Fruit fly (Drosophila melanogaster) whole organism, pupa: ENCODE measurements around the gene meng.

Experiments
- CG15710 ChIP-seq: fragments of 200-800 bp; sonication (Bioruptor generic); optimal IDR thresholded peaks from 2 replicates; lab custom pipeline; 2018; ENCODE audit warnings: missing biosample characterization, mild to moderate bottlenecking, missing genetic modification characterization, moderate library complexity
- Snoo ChIP-seq: fragments of 200-800 bp; sonication (Bioruptor generic); optimal IDR thresholded peaks from 3 replicates; lab custom pipeline; 2017; ENCODE audit warnings: missing biosample characterization, mild to moderate bottlenecking, missing genetic modification characterization, inconsistent platforms

DNA sequence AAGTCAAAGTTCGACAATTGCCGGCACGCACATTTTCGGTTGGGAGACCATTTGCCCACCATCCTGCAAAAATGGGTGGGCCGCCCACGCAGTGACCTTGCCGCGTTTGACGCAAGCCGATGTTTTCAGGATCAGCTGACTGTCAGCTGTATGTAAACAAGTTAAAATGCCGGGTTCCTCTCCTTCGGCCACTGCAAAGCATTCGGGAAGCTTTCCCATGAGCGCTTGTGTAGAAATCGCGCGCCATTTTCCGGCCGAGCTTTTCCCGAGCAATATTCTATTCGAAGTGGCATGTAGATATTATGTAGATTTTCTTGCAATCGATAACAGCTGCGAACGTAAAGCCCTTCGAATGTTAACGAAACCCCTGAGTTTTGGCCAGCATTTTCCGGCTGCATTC, 31.3 kb downstream of the meng start, which contains the start of gene CG17378:
- no peak for TF ChIP-seq CG15710 (tag; lab: Kevin White, UChicago)
- no peak for TF ChIP-seq Snoo
